Worm (Caenorhabditis elegans): ENCODE results near the gene ttr-23.

- no peak for TF ChIP-seq hmg-4 (GFP tag; optimal IDR thresholded peaks at IDR 0.05)
- no peak for TF ChIP-seq tra-4 (tag; optimal IDR thresholded peaks at IDR 0.05)
- no peak for TF ChIP-seq flt-1 (GFP tag; IDR thresholded peaks at IDR 0.05)
- TF ChIP-seq ceh-13 (GFP tag; optimal IDR thresholded peaks at IDR 0.05), result no peak
- no peak for TF ChIP-seq tbx-11 (GFP tag; IDR thresholded peaks at IDR 0.05)
- no peak for TF ChIP-seq ama-1 (optimal IDR thresholded peaks at IDR 0.05)
- TF ChIP-seq scrt-1 (GFP tag; IDR thresholded peaks at IDR 0.05), result no peak
- no peak for TF ChIP-seq B0310.2 (tag; optimal IDR thresholded peaks at IDR 0.05)
- TF ChIP-seq tbx-37 (GFP tag; conservative IDR thresholded peaks at IDR 0.05), result no peak
- no peak for TF ChIP-seq hmbx-1 (tag; optimal IDR thresholded peaks at IDR 0.05)
- TF ChIP-seq pes-1 (GFP tag; IDR thresholded peaks at IDR 0.05), result no peak
- TF ChIP-seq F13C5.2 (tag; optimal IDR thresholded peaks at IDR 0.05), result no peak
- TF ChIP-seq aly-1 (tag; optimal IDR thresholded peaks at IDR 0.05), result no peak
- TF ChIP-seq ceh-36 (tag; optimal IDR thresholded peaks at IDR 0.05), result no peak
Measured at ce11 chrV:10564140-10564539, 25.5 kb downstream of the ttr-23 start.
